Worm (Caenorhabditis elegans) whole organism, L4/young adult: ENCODE measurements around the gene C29F9.12.

Experiments used
- dao-5 ChIP-seq: sonication (generic microtip); optimal IDR thresholded peaks from 2 replicates; lab custom pipeline; 2016; ENCODE audit warnings: missing genotype, missing genetic modification characterization, moderate library complexity, missing compliant biosample characterization
- him-1 ChIP-seq: sonication (generic microtip); optimal IDR thresholded peaks from 2 replicates; lab custom pipeline; 2016; ENCODE audit warnings: missing genotype, missing genetic modification reagents, missing genetic modification characterization, missing compliant biosample characterization

DNA sequence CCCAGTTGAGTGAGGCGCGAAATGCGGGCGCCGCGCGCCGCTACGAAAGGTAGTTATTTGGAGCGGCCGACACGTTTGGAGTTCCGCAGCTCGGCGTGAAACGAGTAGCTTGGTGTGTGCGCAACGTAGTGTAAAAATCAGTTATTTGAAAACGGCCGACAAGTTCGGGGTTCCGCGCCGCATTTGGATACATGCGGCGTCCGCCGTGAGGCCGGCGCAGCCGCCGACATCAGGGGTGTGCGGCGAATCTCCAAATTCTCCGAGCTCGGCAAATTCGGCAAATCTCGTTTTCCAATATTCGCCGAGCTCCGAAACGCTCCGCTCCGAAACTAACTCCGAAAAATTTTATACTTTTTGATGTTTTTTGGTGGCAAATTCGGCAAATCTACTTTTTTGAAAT lies 36.1 kb upstream of the C29F9.12 start:
- TF ChIP-seq dao-5 (tag; lab: Kevin White, UChicago) (no peak), him-1 (tag; lab: Kevin White, UChicago) (no peak)
